Worm (Caenorhabditis elegans) whole organism, midembryonic: ENCODE results near the gene myo-3.

Experiments
- T22C8.4 ChIP-seq: fragments of 200-800 bp; sonication (Bioruptor generic); IDR thresholded peaks from 2 replicates; pipeline ENCODE4 v1.3.6; 2022; ENCODE audit warnings: missing genetic modification characterization, missing compliant biosample characterization
- cog-1 ChIP-seq: sonication (generic microtip); optimal IDR thresholded peaks from 2 replicates; lab custom pipeline; 2016; ENCODE audit warnings: missing genetic modification characterization, missing compliant biosample characterization
- flt-1 ChIP-seq: fragments of 200-800 bp; sonication (Bioruptor generic); IDR thresholded peaks from 2 replicates; pipeline ENCODE4 v1.3.6; 2022; ENCODE audit warnings: missing genetic modification characterization, missing compliant biosample characterization
- klf-2 ChIP-seq: fragments of 200-800 bp; sonication (Bioruptor generic); conservative IDR thresholded peaks from 2 replicates; pipeline ENCODE4 v1.3.6; 2022; ENCODE audit warnings: missing genetic modification reagents, missing genetic modification characterization, missing compliant biosample characterization
- med-1 ChIP-seq: sonication (generic microtip); optimal IDR thresholded peaks from 2 replicates; lab custom pipeline; 2017; ENCODE audit warnings: missing genetic modification characterization, mild to moderate bottlenecking, missing compliant biosample characterization, antibody characterized with exemption, missing genetic modification reagents; ENCODE audit not compliant: insufficient read depth
- ref-1 ChIP-seq: fragments of 200-800 bp; sonication (Bioruptor generic); conservative IDR thresholded peaks from 2 replicates; pipeline ENCODE4 v1.3.6; 2022; ENCODE audit warnings: missing genetic modification reagents, missing genetic modification characterization, missing compliant biosample characterization
- tab-1 ChIP-seq: fragments of 200-800 bp; sonication (Bioruptor generic); IDR thresholded peaks from 2 replicates; pipeline ENCODE4 v1.3.6; 2022; ENCODE audit warnings: missing genetic modification characterization, missing compliant biosample characterization
- ztf-29 ChIP-seq: fragments of 200-800 bp; sonication (Bioruptor generic); IDR thresholded peaks from 2 replicates; pipeline ENCODE4 v1.3.6; 2022; ENCODE audit warnings: missing genetic modification reagents, missing genetic modification characterization, missing compliant biosample characterization

- TF ChIP-seq ref-1 (GFP tag; lab: Robert Waterston, UW) = no peak
- TF ChIP-seq T22C8.4 (GFP tag; lab: Robert Waterston, UW) = no peak
- TF ChIP-seq flt-1 = no peak
- TF ChIP-seq cog-1 (tag; lab: Kevin White, UChicago) = no peak
- TF ChIP-seq klf-2 (GFP tag; lab: Robert Waterston, UW) = no peak
- no peak for TF ChIP-seq tab-1 (GFP tag; lab: Robert Waterston, UW)
- TF ChIP-seq ztf-29 = no peak
- TF ChIP-seq med-1 = no peak
These were observed 21.1 kb downstream of the myo-3 start, which contains the start of gene vab-8 for ce11 chrV:12213027-12213426.
